Fruit fly (Drosophila melanogaster): Measurements from ENCODE around the gene Sol1.
A peak's percentile ranks its signal among the peaks of the same experiment; 100 is the strongest.

The Sol1 gene

dm6 chr3R:12431030-12431489 lies 45.0 kb downstream of the Sol1 start, which contains the start of gene Prosalpha2:
Gene Prosalpha2 (plus strand): TSS chr3R:12431321.
- TF ChIP-seq toe (GFP tag; optimal IDR thresholded peaks at IDR 0.05): no peak
- no peak for TF ChIP-seq bab1 (GFP tag; optimal IDR thresholded peaks at IDR 0.05)
- TF ChIP-seq Clk (GFP tag; optimal IDR thresholded peaks at IDR 0.05): no peak
- no peak for TF ChIP-seq tj (GFP tag; optimal IDR thresholded peaks at IDR 0.05)
- TF ChIP-seq CG11617 (GFP tag; optimal IDR thresholded peaks at IDR 0.05): no peak
- no peak for TF ChIP-seq CG14711 (tag; optimal IDR thresholded peaks at IDR 0.05)
- TF ChIP-seq cnc (optimal IDR thresholded peaks at IDR 0.05): peak; percentile 84 to 99
- peak; percentile 18 for TF ChIP-seq Mnt (GFP tag; optimal IDR thresholded peaks at IDR 0.05)
- TF ChIP-seq kay (GFP tag; ENCODE audit: borderline replicate concordance): no peak
- no peak for TF ChIP-seq pad (GFP tag; optimal IDR thresholded peaks at IDR 0.05)

dm6 chr3R:12433764-12434163 lies 47.7 kb downstream of the Sol1 start, which contains the start of the genes Aos1 and Srlp:
Gene Aos1 (minus strand): TSS chr3R:12433822.
Gene Srlp (plus strand): TSS chr3R:12434098.
- TF ChIP-seq cic (GFP tag; optimal IDR thresholded peaks at IDR 0.05) (peak; percentile 7), CG12768 (GFP tag; optimal IDR thresholded peaks at IDR 0.05) (peak; percentile 28), CG7045 (GFP tag; optimal IDR thresholded peaks at IDR 0.05) (peak; percentile 38), ovo (GFP tag; optimal IDR thresholded peaks at IDR 0.05) (peak; percentile 16), CG5204 (GFP tag; optimal IDR thresholded peaks at IDR 0.05) (no peak), cnc (optimal IDR thresholded peaks at IDR 0.05) (peak in 1 of 2 experiments; percentile 10), CG1620 (GFP tag; optimal IDR thresholded peaks at IDR 0.05) (no peak), pad (GFP tag; optimal IDR thresholded peaks at IDR 0.05) (peak; percentile 39), Clk (GFP tag; optimal IDR thresholded peaks at IDR 0.05) (peak; percentile 32), Mnt (GFP tag; optimal IDR thresholded peaks at IDR 0.05) (peak; percentile 51), CG33017 (tag; optimal IDR thresholded peaks at IDR 0.05) (peak; percentile 31), Hr96 (GFP tag; optimal IDR thresholded peaks at IDR 0.05) (no peak), toe (GFP tag; optimal IDR thresholded peaks at IDR 0.05) (no peak), CG14711 (tag; optimal IDR thresholded peaks at IDR 0.05) (peak; percentile 91), Crg-1 (GFP tag; optimal IDR thresholded peaks at IDR 0.05) (peak; percentile 10), CG7101 (tag; optimal IDR thresholded peaks at IDR 0.05) (peak; percentile 56), bab1 (GFP tag; optimal IDR thresholded peaks at IDR 0.05) (peak; percentile 67), tj (GFP tag; optimal IDR thresholded peaks at IDR 0.05) (peak; percentile 12), CG11617 (GFP tag; optimal IDR thresholded peaks at IDR 0.05) (peak; percentile 72), kay (GFP tag; ENCODE audit: borderline replicate concordance) (no peak)

- no peak for TF ChIP-seq Hr96 (GFP tag; optimal IDR thresholded peaks at IDR 0.05)
- TF ChIP-seq toe (GFP tag; optimal IDR thresholded peaks at IDR 0.05): no peak
- TF ChIP-seq cic (GFP tag; optimal IDR thresholded peaks at IDR 0.05): no peak
- no peak for TF ChIP-seq CG33017 (tag; optimal IDR thresholded peaks at IDR 0.05)
- TF ChIP-seq pad (GFP tag; optimal IDR thresholded peaks at IDR 0.05): no peak
- TF ChIP-seq CG5204 (GFP tag; optimal IDR thresholded peaks at IDR 0.05): no peak
- TF ChIP-seq tj (GFP tag; optimal IDR thresholded peaks at IDR 0.05): no peak
- no peak for TF ChIP-seq Clk (GFP tag; optimal IDR thresholded peaks at IDR 0.05)
- no peak for TF ChIP-seq CG1620 (GFP tag; optimal IDR thresholded peaks at IDR 0.05)
- no peak for TF ChIP-seq Crg-1 (GFP tag; optimal IDR thresholded peaks at IDR 0.05)
- TF ChIP-seq ovo (GFP tag; optimal IDR thresholded peaks at IDR 0.05): no peak
- TF ChIP-seq CG14711 (tag; optimal IDR thresholded peaks at IDR 0.05): no peak
- TF ChIP-seq CG7101 (tag; optimal IDR thresholded peaks at IDR 0.05): no peak
- TF ChIP-seq cnc (optimal IDR thresholded peaks at IDR 0.05): no peak
Observed at dm6 chr3R:12435948-12436347, 49.9 kb downstream of the Sol1 start, which contains the start of gene Desat2. Gene Desat2 (plus strand): TSS chr3R:12436248.

dm6 chr3R:12439039-12439400 lies 53.0 kb downstream of the Sol1 start, which contains the start of the genes CG17207 and CG46427:
Gene CG17207 (minus strand): TSS chr3R:12439139.
Gene CG46427 (minus strand): TSS chr3R:12439139.
- TF ChIP-seq Mnt (GFP tag; optimal IDR thresholded peaks at IDR 0.05) (no peak), kay (GFP tag; ENCODE audit: borderline replicate concordance) (no peak), Crg-1 (GFP tag; optimal IDR thresholded peaks at IDR 0.05) (no peak), cnc (optimal IDR thresholded peaks at IDR 0.05) (no peak), ovo (GFP tag; optimal IDR thresholded peaks at IDR 0.05) (no peak), toe (GFP tag; optimal IDR thresholded peaks at IDR 0.05) (no peak), CG11617 (GFP tag; optimal IDR thresholded peaks at IDR 0.05) (no peak), CG14711 (tag; optimal IDR thresholded peaks at IDR 0.05) (no peak), CG5204 (GFP tag; optimal IDR thresholded peaks at IDR 0.05) (no peak), Hr96 (GFP tag; optimal IDR thresholded peaks at IDR 0.05) (no peak)

- no peak for TF ChIP-seq CG7045 (GFP tag; optimal IDR thresholded peaks at IDR 0.05)
- TF ChIP-seq CG7101 (tag; optimal IDR thresholded peaks at IDR 0.05): peak; percentile 20
- TF ChIP-seq bab1 (GFP tag; optimal IDR thresholded peaks at IDR 0.05): peak; percentile 23
- no peak for TF ChIP-seq tj (GFP tag; optimal IDR thresholded peaks at IDR 0.05)
- peak; percentile 36 for TF ChIP-seq Mnt (GFP tag; optimal IDR thresholded peaks at IDR 0.05)
- TF ChIP-seq CG33017 (tag; optimal IDR thresholded peaks at IDR 0.05): peak; percentile 6
- peak; percentile 9 for TF ChIP-seq CG11617 (GFP tag; optimal IDR thresholded peaks at IDR 0.05)
- no peak for TF ChIP-seq Clk (GFP tag; optimal IDR thresholded peaks at IDR 0.05)
- TF ChIP-seq CG1620 (GFP tag; optimal IDR thresholded peaks at IDR 0.05): no peak
- TF ChIP-seq pad (GFP tag; optimal IDR thresholded peaks at IDR 0.05): no peak
- TF ChIP-seq CG14711 (tag; optimal IDR thresholded peaks at IDR 0.05): peak; percentile 18
- peak; percentile 47 for TF ChIP-seq Crg-1 (GFP tag; optimal IDR thresholded peaks at IDR 0.05)
Observed at dm6 chr3R:12439401-12440143, 53.5 kb downstream of the Sol1 start, which contains the start of gene Desat1. Gene Desat1 (plus strand): TSS chr3R:12439600.

All from whole organism, adult.